Worm (Caenorhabditis elegans) whole organism, L4 larva: ENCODE results near the gene R07H5.11.
"Not testable (repeated sequence)": the region's sequence is repeated elsewhere in the genome, so short reads cannot be mapped to it uniquely, and the experiment has no call there.

Source experiments
- F37D6.2 ChIP-seq: sonication (generic microtip); optimal IDR thresholded peaks from 2 replicates; lab custom pipeline; 2016; ENCODE audit warnings: mild to moderate bottlenecking, missing genetic modification characterization, missing compliant biosample characterization
- fkh-10 ChIP-seq: fragments of 150-350 bp; optimal IDR thresholded peaks from 2 replicates; lab custom pipeline; 2014; ENCODE audit warnings: missing biosample characterization, missing genetic modification reagents, missing genetic modification characterization
- nhr-11 ChIP-seq: fragments of 150-350 bp; optimal IDR thresholded peaks from 2 replicates; lab custom pipeline; 2014; ENCODE audit warnings: missing biosample characterization, missing genetic modification characterization
- tra-1 ChIP-seq: fragments of 200-800 bp; sonication (Bioruptor generic); IDR thresholded peaks from 2 replicates; pipeline ENCODE4 v1.3.6; 2022; ENCODE audit warnings: missing genetic modification reagents, missing genetic modification characterization, missing compliant biosample characterization
- unc-62 ChIP-seq, 3 experiments: fragments of 150-350 bp in 1 of 3; sonication (generic microtip); optimal IDR thresholded peaks in 2 of 3; peaks in 1 of 3; 1 replicate in 1 of 3; 2 replicates in 2 of 3; lab custom pipeline; 2014 to 2017; ENCODE audit warnings: missing biosample characterization in 3 of 3, missing genetic modification characterization in 3 of 3, missing genetic modification reagents in 3 of 3, missing genotype in 1 of 3

ce11 chrIV:11179123-11179740 is 23.3 kb upstream of the R07H5.11 start, which contains the start of gene cpt-2:
- TF ChIP-seq fkh-10 (GFP tag; lab: Kevin White, UChicago); unc-62 (tag; optimal IDR thresholded peaks at IDR 0.05; lab: Kevin White, UChicago): not testable (repeated sequence)
- TF ChIP-seq F37D6.2 (tag; lab: Kevin White, UChicago) = peak; percentile 74
- TF ChIP-seq tra-1 (GFP tag; lab: Robert Waterston, UW) = peak; percentile 90
- TF ChIP-seq unc-62 (GFP tag; optimal IDR thresholded peaks at IDR 0.05 in 1 of 2; lab: Kevin White, UChicago) = peak in 1 of 2 experiments; percentile 97
- TF ChIP-seq nhr-11 = peak; percentile 75
